Fruit fly (Drosophila melanogaster) whole organism, embryonic: Measurements from ENCODE around the gene CG14636.
A peak's percentile ranks its signal among the peaks of the same experiment; 100 is the strongest.

Experiments
- ATbp ChIP-seq: fragments of 200-800 bp; sonication (Bioruptor generic); optimal IDR thresholded peaks from 2 replicates; lab custom pipeline; 2017; ENCODE audit warnings: missing biosample characterization, mild to moderate bottlenecking, missing genetic modification characterization, missing genetic modification reagents
- Blimp-1 ChIP-seq: fragments of 200-800 bp; sonication (Bioruptor generic); optimal IDR thresholded peaks from 3 replicates; lab custom pipeline; 2018; ENCODE audit warnings: missing biosample characterization, missing genetic modification characterization, mild to moderate bottlenecking, moderate library complexity, missing genetic modification reagents
- CG10543 ChIP-seq: fragments of 200-800 bp; sonication (Bioruptor generic); optimal IDR thresholded peaks from 3 replicates; lab custom pipeline; 2017; ENCODE audit warnings: missing biosample characterization, mild to moderate bottlenecking, missing genetic modification characterization, moderate library complexity
- CG10959 ChIP-seq: fragments of 200-800 bp; sonication (Bioruptor generic); IDR thresholded peaks from 2 replicates; pipeline ENCODE4 v1.3.6; 2022; ENCODE audit warnings: missing biosample characterization, missing genetic modification characterization
- CG11696 ChIP-seq: fragments of 200-800 bp; sonication (Bioruptor generic); IDR thresholded peaks from 2 replicates; pipeline ENCODE4 v1.3.6; 2022; ENCODE audit warnings: missing biosample characterization, missing genetic modification characterization
- CG12155 ChIP-seq: fragments of 200-800 bp; sonication (Bioruptor generic); optimal IDR thresholded peaks from 3 replicates; lab custom pipeline; 2016; ENCODE audit warnings: missing biosample characterization, missing genetic modification characterization
- CG12391 ChIP-seq: fragments of 200-800 bp; sonication (Bioruptor generic); optimal IDR thresholded peaks from 3 replicates; lab custom pipeline; 2018; ENCODE audit warnings: missing biosample characterization, mild to moderate bottlenecking, missing genetic modification characterization, moderate library complexity
- CG12769 ChIP-seq: fragments of 200-800 bp; sonication (Bioruptor generic); optimal IDR thresholded peaks from 2 replicates; lab custom pipeline; 2019; ENCODE audit warnings: missing biosample characterization, mild to moderate bottlenecking, missing genetic modification characterization, moderate library complexity
- CG14860 ChIP-seq: fragments of 200-800 bp; sonication (Bioruptor generic); IDR thresholded peaks from 3 replicates; pipeline ENCODE4 v1.3.6; 2022; ENCODE audit warnings: missing biosample characterization, missing genetic modification characterization; ENCODE audit not compliant: partially characterized antibody
- CG1647 ChIP-seq: fragments of 200-800 bp; sonication (Bioruptor generic); optimal IDR thresholded peaks from 3 replicates; lab custom pipeline; 2016; ENCODE audit warnings: missing biosample characterization, missing genetic modification characterization
- CG17912 ChIP-seq: fragments of 200-800 bp; sonication (Bioruptor generic); optimal IDR thresholded peaks from 2 replicates; lab custom pipeline; 2018; ENCODE audit warnings: missing biosample characterization, mild to moderate bottlenecking, missing genetic modification characterization
- CG18764 ChIP-seq: fragments of 200-800 bp; sonication (Bioruptor generic); optimal IDR thresholded peaks from 3 replicates; lab custom pipeline; 2016; ENCODE audit warnings: missing biosample characterization, missing genetic modification characterization
- CG32532 ChIP-seq: fragments of 200-800 bp; sonication (Bioruptor generic); IDR thresholded peaks from 2 replicates; pipeline ENCODE4 v1.3.6; 2022; ENCODE audit warnings: missing biosample characterization, missing genetic modification characterization
- CG33213 ChIP-seq: fragments of 200-800 bp; sonication (Bioruptor generic); optimal IDR thresholded peaks from 3 replicates; lab custom pipeline; 2016; ENCODE audit warnings: missing biosample characterization, missing genetic modification characterization
- CG4707 ChIP-seq: fragments of 200-800 bp; sonication (Bioruptor generic); optimal IDR thresholded peaks from 2 replicates; lab custom pipeline; 2018; ENCODE audit warnings: missing biosample characterization, mild to moderate bottlenecking, missing genetic modification characterization, moderate library complexity
- CG6689 ChIP-seq: fragments of 200-800 bp; sonication (Bioruptor generic); IDR thresholded peaks from 2 replicates; pipeline ENCODE4 v1.3.6; 2022; ENCODE audit warnings: missing biosample characterization, missing genetic modification characterization
- CG7372 ChIP-seq: fragments of 200-800 bp; sonication (Bioruptor generic); IDR thresholded peaks from 2 replicates; pipeline ENCODE4 v1.3.6; 2022; ENCODE audit warnings: missing biosample characterization, missing genetic modification characterization
- CG7963 ChIP-seq: fragments of 200-800 bp; sonication (Bioruptor generic); IDR thresholded peaks from 3 replicates; pipeline ENCODE4 v1.3.6; 2022; ENCODE audit warnings: missing biosample characterization, missing genetic modification characterization; ENCODE audit not compliant: partially characterized antibody
- Camta ChIP-seq: fragments of 200-800 bp; sonication (Bioruptor generic); optimal IDR thresholded peaks from 2 replicates; lab custom pipeline; 2016; ENCODE audit warnings: missing biosample characterization, missing genetic modification characterization
- Dad ChIP-seq: fragments of 200-800 bp; sonication (Bioruptor generic); optimal IDR thresholded peaks from 3 replicates; lab custom pipeline; 2016; ENCODE audit warnings: missing biosample characterization, missing genetic modification characterization
- ERR ChIP-seq: fragments of 200-800 bp; sonication (Bioruptor generic); optimal IDR thresholded peaks from 2 replicates; lab custom pipeline; 2016; ENCODE audit warnings: missing biosample characterization, missing genetic modification characterization
- HLHmδ ChIP-seq: fragments of 200-800 bp; sonication (Bioruptor generic); optimal IDR thresholded peaks from 2 replicates; lab custom pipeline; 2018; ENCODE audit warnings: missing biosample characterization, mild to moderate bottlenecking, missing genetic modification characterization, moderate library complexity
- Jarid2 ChIP-seq: fragments of 200-800 bp; sonication (Bioruptor generic); optimal IDR thresholded peaks from 3 replicates; lab custom pipeline; 2017; ENCODE audit warnings: mild to moderate bottlenecking, missing biosample characterization, missing genetic modification reagents, missing genetic modification characterization
- Kr ChIP-seq: fragments of 200-800 bp; sonication (Bioruptor generic); optimal IDR thresholded peaks from 2 replicates; lab custom pipeline; 2017; ENCODE audit warnings: missing biosample characterization, mild to moderate bottlenecking, missing genetic modification characterization
- Neu2 ChIP-seq: fragments of 200-800 bp; sonication (Bioruptor generic); optimal IDR thresholded peaks from 3 replicates; lab custom pipeline; 2016; ENCODE audit warnings: missing biosample characterization, missing genetic modification characterization, borderline replicate concordance
- PHDP ChIP-seq: fragments of 200-800 bp; sonication (Bioruptor generic); optimal IDR thresholded peaks from 3 replicates; lab custom pipeline; 2018; ENCODE audit warnings: missing biosample characterization, mild to moderate bottlenecking, missing genetic modification characterization, moderate library complexity
- Six4 ChIP-seq: fragments of 200-800 bp; sonication (Bioruptor generic); optimal IDR thresholded peaks from 2 replicates; lab custom pipeline; 2016; ENCODE audit warnings: missing biosample characterization, missing genetic modification characterization
- Sox102F ChIP-seq: fragments of 200-800 bp; sonication (Bioruptor generic); optimal IDR thresholded peaks from 2 replicates; lab custom pipeline; 2018; ENCODE audit warnings: missing biosample characterization, mild to moderate bottlenecking, missing genetic modification characterization, moderate library complexity
- Spps ChIP-seq: fragments of 200-800 bp; sonication (Bioruptor generic); optimal IDR thresholded peaks from 2 replicates; lab custom pipeline; 2018; ENCODE audit warnings: missing biosample characterization, mild to moderate bottlenecking, missing genetic modification characterization
- Vsx1 ChIP-seq: fragments of 200-800 bp; sonication (Bioruptor generic); optimal IDR thresholded peaks from 2 replicates; lab custom pipeline; 2017; ENCODE audit warnings: missing biosample characterization, mild to moderate bottlenecking, missing genetic modification characterization, missing genetic modification reagents
- Xbp1 ChIP-seq: fragments of 200-800 bp; sonication (Bioruptor generic); optimal IDR thresholded peaks from 3 replicates; lab custom pipeline; 2016; ENCODE audit warnings: missing biosample characterization, mild to moderate bottlenecking, missing genetic modification characterization
- ac ChIP-seq: fragments of 200-800 bp; sonication (Bioruptor generic); optimal IDR thresholded peaks from 3 replicates; lab custom pipeline; 2017; ENCODE audit warnings: missing biosample characterization, mild to moderate bottlenecking, missing genetic modification characterization
- bbx ChIP-seq: fragments of 200-800 bp; sonication (Bioruptor generic); IDR thresholded peaks from 2 replicates; pipeline ENCODE4 v1.3.6; 2022; ENCODE audit warnings: missing biosample characterization, missing genetic modification characterization; ENCODE audit not compliant: partially characterized antibody
- caup ChIP-seq: fragments of 200-800 bp; sonication (Bioruptor generic); optimal IDR thresholded peaks from 3 replicates; lab custom pipeline; 2017; ENCODE audit warnings: missing biosample characterization, mild to moderate bottlenecking, missing genetic modification characterization, moderate library complexity; ENCODE audit not compliant: severe bottlenecking
- chinmo ChIP-seq: fragments of 200-800 bp; sonication (Bioruptor generic); IDR thresholded peaks from 4 replicates; pipeline ENCODE4 v1.3.6; 2022; ENCODE audit warnings: missing biosample characterization, missing genetic modification characterization; ENCODE audit not compliant: partially characterized antibody
- chm ChIP-seq: fragments of 200-800 bp; sonication (Bioruptor generic); IDR thresholded peaks from 2 replicates; pipeline ENCODE4 v1.3.6; 2022; ENCODE audit warnings: missing biosample characterization, missing genetic modification characterization
- disco-r ChIP-seq: fragments of 200-800 bp; sonication (Bioruptor generic); optimal IDR thresholded peaks from 2 replicates; lab custom pipeline; 2016; ENCODE audit warnings: missing biosample characterization, missing genetic modification characterization
- gcm2 ChIP-seq: fragments of 200-800 bp; sonication (Bioruptor generic); optimal IDR thresholded peaks from 2 replicates; lab custom pipeline; 2016; ENCODE audit warnings: missing biosample characterization, missing genetic modification characterization
- hb ChIP-seq: fragments of 200-800 bp; sonication (Bioruptor generic); IDR thresholded peaks from 3 replicates; pipeline ENCODE4 v1.3.6; 2022; ENCODE audit warnings: missing biosample characterization, missing genetic modification characterization; ENCODE audit not compliant: partially characterized antibody
- ind ChIP-seq: fragments of 200-800 bp; sonication (Bioruptor generic); optimal IDR thresholded peaks from 3 replicates; lab custom pipeline; 2016; ENCODE audit warnings: missing biosample characterization, missing genetic modification characterization
- lbe ChIP-seq: fragments of 200-800 bp; sonication (Bioruptor generic); optimal IDR thresholded peaks from 2 replicates; lab custom pipeline; 2016; ENCODE audit warnings: missing biosample characterization, mild to moderate bottlenecking, missing genetic modification characterization
- nau ChIP-seq: fragments of 200-800 bp; sonication (Bioruptor generic); optimal IDR thresholded peaks from 3 replicates; lab custom pipeline; 2017; ENCODE audit warnings: missing biosample characterization, mild to moderate bottlenecking, missing genetic modification characterization, missing genetic modification reagents
- otp ChIP-seq: fragments of 200-800 bp; sonication (Bioruptor generic); IDR thresholded peaks from 3 replicates; pipeline ENCODE4, ENCODE4 v1.3.6; 2022; ENCODE audit warnings: missing biosample characterization, missing genetic modification characterization
- pita ChIP-seq: fragments of 200-800 bp; sonication (Bioruptor generic); optimal IDR thresholded peaks from 2 replicates; lab custom pipeline; 2017; ENCODE audit warnings: missing biosample characterization, mild to moderate bottlenecking, missing genetic modification characterization
- prd ChIP-seq, 3 experiments: fragments of >200 bp in 2 of 3; fragments of 200-800 bp in 1 of 3; sonication (Bioruptor generic) in 1 of 3; optimal IDR thresholded peaks in 2 of 3; IDR thresholded peaks in 1 of 3; 2 replicates in 2 of 3; 3 replicates in 1 of 3; pipeline versions ENCODE4 v1.3.6 to Lab custom; 2017 to 2022; ENCODE audit warnings: missing biosample characterization in 1 of 3, missing genetic modification characterization in 1 of 3
- seq ChIP-seq: fragments of 200-800 bp; sonication (Bioruptor generic); IDR thresholded peaks from 2 replicates; pipeline ENCODE4 v1.3.6; 2022; ENCODE audit warnings: missing biosample characterization, missing genetic modification characterization
- sob ChIP-seq: fragments of 200-800 bp; sonication (Bioruptor generic); IDR thresholded peaks from 2 replicates; pipeline ENCODE4 v1.3.6; 2022; ENCODE audit warnings: missing biosample characterization, missing genetic modification characterization
- wek ChIP-seq: fragments of 200-800 bp; sonication (Bioruptor generic); optimal IDR thresholded peaks from 3 replicates; lab custom pipeline; 2018; ENCODE audit warnings: missing biosample characterization, mild to moderate bottlenecking, missing genetic modification characterization, moderate library complexity

CG14636 gene

DNA sequence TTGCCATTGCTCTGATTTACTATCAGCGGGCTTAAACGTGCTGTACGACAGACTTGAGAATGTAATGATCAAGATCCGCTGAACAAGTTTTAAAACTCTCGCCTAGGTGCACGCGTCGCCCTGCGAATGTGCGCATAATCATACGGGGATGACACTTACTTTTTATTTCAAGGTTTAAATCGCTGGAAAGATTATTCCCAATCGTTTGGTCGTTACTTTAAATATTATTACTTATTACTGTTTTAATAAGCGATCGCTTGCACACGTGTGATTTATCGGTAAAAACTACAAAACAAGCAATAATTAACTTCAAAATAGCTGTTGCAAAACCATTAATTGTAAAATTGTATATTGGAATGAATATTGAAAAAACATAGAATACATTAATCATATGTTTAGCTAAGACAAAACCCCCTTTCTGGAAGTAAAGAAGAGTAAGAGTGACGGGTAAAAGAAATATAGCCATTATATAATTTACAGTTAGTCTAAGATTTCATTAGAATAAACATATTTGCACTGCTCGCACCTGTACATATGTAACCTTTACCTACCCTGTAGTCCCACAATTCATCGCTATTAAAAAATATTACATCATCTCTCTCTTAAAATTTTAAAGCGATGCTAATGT lies 14.1 kb upstream of the CG14636 start, which contains the start of gene DhpD (continued):
- TF ChIP-seq CG17912, result no peak
- no peak for TF ChIP-seq Vsx1 (GFP tag; lab: Kevin White, UChicago)
- peak; percentile 26; the same call in 1 of the 2 replicates for TF ChIP-seq CG10959
- no peak for TF ChIP-seq ATbp (GFP tag; lab: Kevin White, UChicago)
- no peak for TF ChIP-seq HLHmδ (GFP tag; lab: Kevin White, UChicago)
- no peak for TF ChIP-seq Neu2 (GFP tag; lab: Kevin White, UChicago)
- peak; percentile 30; the same call in 1 of the 2 replicates for TF ChIP-seq chm (GFP tag; lab: Robert Waterston, UW)
- peak; percentile 0 for TF ChIP-seq Camta
- peak; percentile 79 for TF ChIP-seq caup (GFP tag; lab: Kevin White, UChicago)
- TF ChIP-seq CG18764 (GFP tag; lab: Kevin White, UChicago), result peak; percentile 30
- TF ChIP-seq CG33213 (GFP tag; lab: Kevin White, UChicago), result peak; percentile 35
- TF ChIP-seq Kr (GFP tag; lab: Kevin White, UChicago), result no peak
- TF ChIP-seq Jarid2 (GFP tag; lab: Kevin White, UChicago), result no peak
- peak; percentile 27 for TF ChIP-seq Six4 (GFP tag; lab: Kevin White, UChicago)
- no peak for TF ChIP-seq seq
- peak; percentile 93 for TF ChIP-seq bbx (GFP tag; lab: Robert Waterston, UW)
- peak; percentile 71; the same call in 2 of the 4 replicates for TF ChIP-seq chinmo (GFP tag; lab: Robert Waterston, UW)
- peak; percentile 90 for TF ChIP-seq CG14860 (GFP tag; lab: Robert Waterston, UW)
- peak; percentile 82 for TF ChIP-seq lbe (GFP tag; lab: Kevin White, UChicago)
- no peak for TF ChIP-seq wek
- TF ChIP-seq ind, result peak; percentile 67
- TF ChIP-seq Blimp-1 (GFP tag; lab: Kevin White, UChicago), result peak; percentile 68
- no peak for TF ChIP-seq ERR (GFP tag; lab: Kevin White, UChicago)
- TF ChIP-seq CG12155 (GFP tag; lab: Kevin White, UChicago), result peak; percentile 63
- no peak for TF ChIP-seq CG11696 (GFP tag; lab: Robert Waterston, UW)
- TF ChIP-seq hb (GFP tag; lab: Robert Waterston, UW), result peak; percentile 93
- no peak for TF ChIP-seq Sox102F (GFP tag; lab: Kevin White, UChicago)
- peak; percentile 49 for TF ChIP-seq CG1647
- peak; percentile 77 for TF ChIP-seq CG12769 (tag; lab: Kevin White, UChicago)
- peak; percentile 68 for TF ChIP-seq Xbp1 (GFP tag; lab: Kevin White, UChicago)
- peak; percentile 87 for TF ChIP-seq CG32532 (GFP tag; lab: Robert Waterston, UW)
- no peak for TF ChIP-seq Spps (tag; lab: Kevin White, UChicago)
- TF ChIP-seq CG10543, result peak; percentile 53
- TF ChIP-seq disco-r (GFP tag; lab: Kevin White, UChicago), result no peak
- TF ChIP-seq otp (GFP tag; lab: Robert Waterston, UW), result peak; percentile 76
- TF ChIP-seq CG7963 (GFP tag; lab: Robert Waterston, UW), result peak; percentile 94
- no peak for TF ChIP-seq ac (GFP tag; lab: Kevin White, UChicago)
- peak; percentile 76 for TF ChIP-seq sob (GFP tag; lab: Robert Waterston, UW)
- TF ChIP-seq CG4707, result no peak
- TF ChIP-seq PHDP (tag; lab: Kevin White, UChicago), result peak; percentile 74
- TF ChIP-seq CG6689 (GFP tag; lab: Robert Waterston, UW), result peak; percentile 63
- peak; percentile 48; the same call in 1 of the 2 replicates for TF ChIP-seq CG7372 (GFP tag; lab: Robert Waterston, UW)
- TF ChIP-seq Dad (GFP tag; lab: Kevin White, UChicago), result no peak
- no peak for TF ChIP-seq prd (optimal IDR thresholded peaks at IDR 0.05; lab: Kevin White, UChicago)
- peak; percentile 81 for TF ChIP-seq prd (GFP tag; IDR thresholded peaks at IDR 0.05; lab: Robert Waterston, UW)
- TF ChIP-seq gcm2 (GFP tag; lab: Kevin White, UChicago), result peak; percentile 30
- TF ChIP-seq nau, result no peak
- TF ChIP-seq CG12391 (tag; lab: Kevin White, UChicago), result peak; percentile 65
- peak; percentile 15 for TF ChIP-seq pita (GFP tag; lab: Kevin White, UChicago)
